Fruit fly (Drosophila melanogaster) S2 (cell line): Measurements from ENCODE around the gene RpL36A.

ENCODE experiments used
- CG8478 ChIP-seq: fragments of >200 bp; optimal IDR thresholded peaks from 2 replicates; lab custom pipeline; 2018
- CTCF ChIP-seq, 2 experiments: fragments of >200 bp; optimal IDR thresholded peaks; 2 replicates each; lab custom pipeline; 2018

- TF ChIP-seq CTCF (optimal IDR thresholded peaks at IDR 0.05; lab: Kevin White, UChicago) (no peak), CG8478 (no peak)
Observed at dm6 chr2L:8009283-8010211, 33.2 kb downstream of the RpL36A start, which contains the start of gene CG12560.
